Fruit fly (Drosophila melanogaster) whole organism, prepupa: ENCODE measurements around the gene CG42587.
A peak's percentile ranks its signal among the peaks of the same experiment; 100 is the strongest.

Source experiments
- CG10631 ChIP-seq: fragments of 200-800 bp; sonication (Bioruptor generic); optimal IDR thresholded peaks from 2 replicates; lab custom pipeline; 2016; ENCODE audit warnings: missing biosample characterization, missing genetic modification characterization
- CG11902 ChIP-seq: fragments of 200-800 bp; sonication (Bioruptor generic); optimal IDR thresholded peaks from 3 replicates; lab custom pipeline; 2016; ENCODE audit warnings: missing biosample characterization, missing genetic modification characterization
- CG15336 ChIP-seq: fragments of 200-800 bp; sonication (Bioruptor generic); IDR thresholded peaks from 2 replicates; pipeline ENCODE4 v1.3.6; 2022; ENCODE audit warnings: missing biosample characterization, missing genetic modification characterization
- CG1621 ChIP-seq: fragments of 200-800 bp; sonication (Bioruptor generic); optimal IDR thresholded peaks from 3 replicates; lab custom pipeline; 2018; ENCODE audit warnings: missing biosample characterization, mild to moderate bottlenecking, missing genetic modification characterization
- CG3032 ChIP-seq: fragments of 200-800 bp; optimal IDR thresholded peaks from 2 replicates; lab custom pipeline; 2019; ENCODE audit warnings: missing biosample characterization, mild to moderate bottlenecking, missing genetic modification characterization, moderate library complexity
- CG32006 ChIP-seq: fragments of 200-800 bp; sonication (Bioruptor generic); optimal IDR thresholded peaks from 3 replicates; lab custom pipeline; 2017; ENCODE audit warnings: missing biosample characterization, mild to moderate bottlenecking, missing genetic modification characterization
- CG4318 ChIP-seq: fragments of 200-800 bp; sonication (Bioruptor generic); optimal IDR thresholded peaks from 3 replicates; lab custom pipeline; 2017; ENCODE audit warnings: missing biosample characterization, mild to moderate bottlenecking, missing genetic modification characterization
- CG6163 ChIP-seq: fragments of 200-800 bp; sonication (Bioruptor generic); IDR thresholded peaks from 3 replicates; pipeline ENCODE4 v1.3.6; 2022; ENCODE audit warnings: missing biosample characterization, missing genetic modification characterization
- CG6276 ChIP-seq: fragments of 200-800 bp; sonication (Bioruptor generic); optimal IDR thresholded peaks from 2 replicates; lab custom pipeline; 2017; ENCODE audit warnings: missing biosample characterization, mild to moderate bottlenecking, missing genetic modification characterization
- CG6792 ChIP-seq: fragments of 200-800 bp; sonication (Bioruptor generic); optimal IDR thresholded peaks from 3 replicates; lab custom pipeline; 2016; ENCODE audit warnings: missing biosample characterization, missing genetic modification characterization
- CG6854 ChIP-seq: fragments of 200-800 bp; sonication (Bioruptor generic); optimal IDR thresholded peaks from 2 replicates; lab custom pipeline; 2017; ENCODE audit warnings: missing biosample characterization, mild to moderate bottlenecking, missing genetic modification characterization
- CG8119 ChIP-seq: fragments of 200-800 bp; sonication (Bioruptor generic); IDR thresholded peaks from 3 replicates; pipeline ENCODE4 v1.3.6; 2022; ENCODE audit warnings: missing biosample characterization, missing genetic modification characterization
- CG8319 ChIP-seq: fragments of 200-800 bp; sonication (Bioruptor generic); optimal IDR thresholded peaks from 3 replicates; lab custom pipeline; 2016; ENCODE audit warnings: missing biosample characterization, missing genetic modification characterization
- CG9139 ChIP-seq: fragments of 200-800 bp; sonication (Bioruptor generic); optimal IDR thresholded peaks from 3 replicates; lab custom pipeline; 2017; ENCODE audit warnings: missing biosample characterization, mild to moderate bottlenecking, missing genetic modification characterization
- Eip75B ChIP-seq: fragments of 200-800 bp; sonication (Bioruptor generic); optimal IDR thresholded peaks from 3 replicates; lab custom pipeline; 2016; ENCODE audit warnings: missing biosample characterization, missing genetic modification characterization
- Eip78C ChIP-seq: fragments of 200-800 bp; sonication (Bioruptor generic); peaks from one replicate; lab custom pipeline; 2016; ENCODE audit warnings: missing biosample characterization, missing genetic modification characterization
- Ets96B ChIP-seq: fragments of 200-800 bp; optimal IDR thresholded peaks from 2 replicates; lab custom pipeline; 2019; ENCODE audit warnings: missing biosample characterization, mild to moderate bottlenecking, missing genetic modification characterization, moderate library complexity
- Hr38 ChIP-seq: sonication (Bioruptor generic); optimal IDR thresholded peaks from 2 replicates; lab custom pipeline; 2016; ENCODE audit warnings: missing biosample characterization, missing genetic modification characterization
- Hr39 ChIP-seq: fragments of 200-800 bp; sonication (Bioruptor generic); optimal IDR thresholded peaks from 2 replicates; lab custom pipeline; 2016; ENCODE audit warnings: missing biosample characterization, missing genetic modification characterization
- Hr4 ChIP-seq: fragments of 200-800 bp; sonication (Bioruptor generic); optimal IDR thresholded peaks from 3 replicates; lab custom pipeline; 2016; ENCODE audit warnings: missing biosample characterization, missing genetic modification characterization
- Met ChIP-seq: fragments of 200-800 bp; sonication (Bioruptor generic); optimal IDR thresholded peaks from 3 replicates; lab custom pipeline; 2016; ENCODE audit warnings: missing biosample characterization, missing genetic modification characterization
- Sox15 ChIP-seq: fragments of 200-800 bp; sonication (Bioruptor generic); optimal IDR thresholded peaks from 3 replicates; lab custom pipeline; 2016; ENCODE audit warnings: missing biosample characterization, missing genetic modification characterization
- acj6 ChIP-seq: fragments of 200-800 bp; sonication (Bioruptor generic); optimal IDR thresholded peaks from 3 replicates; lab custom pipeline; 2016; ENCODE audit warnings: missing biosample characterization, missing genetic modification characterization
- esn ChIP-seq: fragments of 200-800 bp; sonication (Bioruptor generic); optimal IDR thresholded peaks from 2 replicates; lab custom pipeline; 2016; ENCODE audit warnings: missing biosample characterization, mild to moderate bottlenecking, missing genetic modification characterization, moderate library complexity
- fd59A ChIP-seq: fragments of 200-800 bp; sonication (Bioruptor generic); optimal IDR thresholded peaks from 2 replicates; lab custom pipeline; 2017; ENCODE audit warnings: missing biosample characterization, mild to moderate bottlenecking, missing genetic modification characterization, missing genetic modification reagents
- fkh ChIP-seq: fragments of 200-800 bp; sonication (Bioruptor generic); optimal IDR thresholded peaks from 3 replicates; lab custom pipeline; 2017; ENCODE audit warnings: missing biosample characterization, mild to moderate bottlenecking, missing genetic modification characterization, moderate library complexity
- lz ChIP-seq: fragments of 200-800 bp; sonication (Bioruptor generic); optimal IDR thresholded peaks from 3 replicates; lab custom pipeline; 2016; ENCODE audit warnings: missing biosample characterization, missing genetic modification characterization
- net ChIP-seq: fragments of 200-800 bp; sonication (Bioruptor generic); optimal IDR thresholded peaks from 3 replicates; lab custom pipeline; 2016; ENCODE audit warnings: missing biosample characterization, missing genetic modification characterization
- salr ChIP-seq, 2 experiments: fragments of 200-800 bp; sonication (Bioruptor generic); optimal IDR thresholded peaks; 3 replicates each; lab custom pipeline; 2016 to 2018; ENCODE audit warnings: missing biosample characterization in 2 of 2, missing genetic modification characterization in 2 of 2, mild to moderate bottlenecking in 1 of 2
- svp ChIP-seq: fragments of 200-800 bp; sonication (Bioruptor generic); peaks from one replicate; lab custom pipeline; 2016; ENCODE audit warnings: missing biosample characterization, missing genetic modification characterization

CG42587 gene

DNA sequence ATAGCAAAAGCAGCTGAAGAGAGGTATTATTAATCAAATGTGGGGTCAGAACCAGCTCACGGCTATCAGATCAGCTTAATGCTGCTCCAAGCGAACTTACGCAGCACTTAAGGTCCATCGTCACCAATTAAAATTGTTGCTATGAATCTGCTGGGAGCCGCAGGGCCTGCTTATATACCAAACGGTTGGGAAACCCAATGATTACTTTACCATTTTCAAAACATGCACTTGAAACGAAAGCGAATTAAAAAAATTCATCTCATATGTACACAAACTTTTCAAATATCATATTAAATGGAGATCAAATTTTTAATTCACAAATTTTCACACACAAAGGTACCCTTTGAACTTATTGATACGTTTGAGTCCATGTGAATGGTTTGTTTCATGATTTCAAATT is at the start of gene CG42587:
TSS of gene CG42587 (minus strand) at position 143 of the 400 bp plus-strand sequence.
- TF ChIP-seq svp (GFP tag; lab: Kevin White, UChicago) (peak; percentile 70), Sox15 (GFP tag; lab: Kevin White, UChicago) (no peak)

DNA sequence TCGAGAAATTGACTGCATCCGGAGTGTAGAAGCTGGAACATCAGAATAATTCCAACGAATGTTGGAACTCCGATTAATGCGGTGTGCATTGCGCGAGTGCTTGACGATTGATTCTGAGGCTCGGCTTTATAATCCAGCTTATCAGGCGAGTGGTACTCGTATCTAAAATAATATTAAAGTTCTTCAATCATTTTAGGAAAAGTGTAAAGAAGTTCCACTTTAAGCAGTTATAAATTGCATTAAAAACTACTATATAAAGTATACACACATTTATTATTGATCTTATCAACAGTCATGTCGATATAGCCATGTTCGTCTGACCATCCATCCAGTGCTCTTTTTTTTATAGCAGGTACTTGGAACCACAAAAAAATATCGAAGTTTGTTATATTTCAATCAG is 39.5 kb upstream of the CG42587 start, which contains the start of gene CG18636:
TSS of gene CG18636 (minus strand) at position 101 of the 400 bp plus-strand sequence.
- TF ChIP-seq Eip78C (GFP tag; lab: Kevin White, UChicago) (peak; percentile 45), CG11902 (GFP tag; lab: Kevin White, UChicago) (no peak), svp (GFP tag; lab: Kevin White, UChicago) (no peak)

DNA sequence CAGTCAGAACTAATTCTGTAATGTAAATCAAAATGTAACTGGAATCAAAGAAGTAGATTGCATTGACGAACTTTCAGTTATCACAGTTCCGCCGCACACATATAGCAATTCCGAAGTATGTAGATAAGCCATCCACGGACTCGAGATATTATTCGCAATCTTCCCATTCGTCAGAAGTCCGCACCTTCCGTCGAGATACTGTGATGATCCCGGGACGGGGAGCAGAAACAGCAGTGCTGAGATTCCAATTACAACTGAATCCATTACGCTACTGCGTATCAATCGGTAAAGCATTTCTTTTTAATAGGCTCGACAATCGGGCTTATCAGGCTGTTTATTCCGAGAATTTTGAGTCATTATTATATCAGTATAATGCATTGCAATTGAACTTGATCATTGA is 29.7 kb upstream of the CG42587 start, which contains the start of gene CG4650:
TSS of gene CG4650 (minus strand) at position 269 of the 400 bp plus-strand sequence.
- TF ChIP-seq CG6163 (no peak), Eip78C (GFP tag; lab: Kevin White, UChicago) (peak; percentile 36), Hr38 (GFP tag; lab: Kevin White, UChicago) (no peak), CG6792 (GFP tag; lab: Kevin White, UChicago) (no peak), Hr39 (GFP tag; lab: Kevin White, UChicago) (no peak), CG6854 (GFP tag; lab: Kevin White, UChicago) (no peak), Ets96B (no peak), CG8319 (no peak), fd59A (GFP tag; lab: Kevin White, UChicago) (no peak), Eip75B (GFP tag; lab: Kevin White, UChicago) (no peak), Hr4 (GFP tag; lab: Kevin White, UChicago) (no peak), svp (GFP tag; lab: Kevin White, UChicago) (peak; percentile 92)

DNA sequence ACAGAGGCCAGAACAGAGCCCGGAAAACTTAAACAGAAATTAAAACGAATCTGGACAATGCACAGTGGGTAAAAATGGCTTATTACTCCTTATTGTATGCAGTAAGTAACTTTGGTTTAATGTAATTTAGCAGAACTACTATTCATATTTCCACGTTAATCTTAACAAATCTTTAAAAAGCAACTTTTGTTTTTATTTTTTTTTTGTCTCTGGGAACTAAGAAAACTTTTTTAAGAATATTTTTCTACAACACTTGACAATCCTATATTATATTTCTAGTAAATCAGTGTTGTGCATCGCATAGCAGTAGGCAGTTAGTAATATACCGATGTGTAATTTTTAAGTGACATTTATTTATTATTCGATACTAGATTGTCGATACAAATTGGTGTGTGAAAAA is 20.6 kb upstream of the CG42587 start, which contains the start of gene CG4701:
TSS of gene CG4701 (plus strand) at position 301 of the 400 bp plus-strand sequence.
- no peak for TF ChIP-seq CG10631
- no peak for TF ChIP-seq Met (GFP tag; lab: Kevin White, UChicago)
- TF ChIP-seq lz (GFP tag; lab: Kevin White, UChicago), result no peak
- TF ChIP-seq CG11902 (GFP tag; lab: Kevin White, UChicago), result no peak
- TF ChIP-seq Sox15 (GFP tag; lab: Kevin White, UChicago), result no peak
- TF ChIP-seq CG4318 (GFP tag; lab: Kevin White, UChicago), result no peak
- no peak for TF ChIP-seq salr (GFP tag; optimal IDR thresholded peaks at IDR 0.05; lab: Kevin White, UChicago)
- TF ChIP-seq CG15336 (GFP tag; lab: Robert Waterston, UW), result no peak
- no peak for TF ChIP-seq CG6276 (GFP tag; lab: Kevin White, UChicago)

DNA sequence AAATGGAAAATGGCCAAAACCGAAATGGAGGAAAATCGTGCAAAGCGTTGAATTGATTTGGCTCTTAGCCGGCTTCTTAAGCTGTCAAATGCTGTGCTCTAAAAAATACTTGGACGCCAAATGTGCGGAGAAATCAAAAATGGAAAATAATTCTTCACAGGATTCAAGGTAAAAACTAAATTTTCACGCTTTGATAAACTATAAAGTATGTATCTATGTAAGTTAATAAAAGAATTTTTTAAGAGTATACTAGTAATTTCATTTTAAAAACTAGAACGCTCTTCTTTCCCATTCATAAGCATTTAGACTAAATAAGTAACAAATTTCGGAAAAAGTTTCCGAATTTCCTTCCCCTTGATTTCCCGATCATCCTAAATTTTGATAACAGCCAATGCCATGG is 17.5 kb upstream of the CG42587 start, which contains the start of gene CSN1a:
TSS of gene CSN1a (plus strand) at position 301 of the 400 bp plus-strand sequence.
- TF ChIP-seq CG1621 (tag; lab: Kevin White, UChicago), result no peak
- no peak for TF ChIP-seq Hr38 (GFP tag; lab: Kevin White, UChicago)
- no peak for TF ChIP-seq Eip75B (GFP tag; lab: Kevin White, UChicago)
- TF ChIP-seq acj6, result no peak
- no peak for TF ChIP-seq CG6276 (GFP tag; lab: Kevin White, UChicago)
- no peak for TF ChIP-seq CG3032 (tag; lab: Kevin White, UChicago)
- no peak for TF ChIP-seq CG8119 (GFP tag; lab: Robert Waterston, UW)
- TF ChIP-seq Ets96B, result no peak

DNA sequence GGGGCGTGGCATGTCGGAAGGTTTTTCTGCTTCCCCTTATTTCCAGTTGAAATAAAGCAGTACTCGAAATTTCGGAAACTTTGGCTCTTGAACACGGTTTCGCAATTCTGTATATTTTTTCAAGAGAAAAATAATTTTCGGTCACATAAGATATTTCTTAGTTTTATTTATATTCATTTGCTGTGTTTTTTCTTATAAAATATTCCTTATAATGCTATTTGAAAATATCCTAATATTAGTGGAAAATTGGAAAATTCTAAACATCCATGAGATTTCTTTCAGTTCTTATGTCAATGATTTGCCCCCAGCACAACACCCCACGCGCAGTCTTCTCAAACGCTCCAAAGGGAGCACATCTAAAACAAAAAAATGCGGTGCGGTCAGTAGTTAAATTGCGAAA is 15.5 kb upstream of the CG42587 start, which contains the start of gene CG4691:
TSS of gene CG4691 (plus strand) at position 301 of the 400 bp plus-strand sequence.
- no peak for TF ChIP-seq Sox15 (GFP tag; lab: Kevin White, UChicago)
- TF ChIP-seq fkh (GFP tag; lab: Kevin White, UChicago), result no peak
- TF ChIP-seq net, result no peak
- TF ChIP-seq Hr38 (GFP tag; lab: Kevin White, UChicago), result no peak
- TF ChIP-seq CG9139 (GFP tag; lab: Kevin White, UChicago), result no peak
- TF ChIP-seq esn (GFP tag; lab: Kevin White, UChicago), result no peak
- TF ChIP-seq salr (GFP tag; optimal IDR thresholded peaks at IDR 0.05; lab: Kevin White, UChicago), result no peak
- TF ChIP-seq CG32006 (GFP tag; lab: Kevin White, UChicago), result no peak
- no peak for TF ChIP-seq Met (GFP tag; lab: Kevin White, UChicago)
